Fruit fly (Drosophila melanogaster) whole organism, prepupa: ENCODE data around the gene bdl.

Experiments
- Blimp-1 ChIP-seq: fragments of 200-800 bp; sonication (Bioruptor generic); optimal IDR thresholded peaks from 3 replicates; lab custom pipeline; 2017; ENCODE audit warnings: missing biosample characterization, missing genetic modification characterization, mild to moderate bottlenecking, moderate library complexity, missing genetic modification reagents
- CG10631 ChIP-seq: fragments of 200-800 bp; sonication (Bioruptor generic); optimal IDR thresholded peaks from 2 replicates; lab custom pipeline; 2016; ENCODE audit warnings: missing biosample characterization, missing genetic modification characterization
- CG10669 ChIP-seq: fragments of 200-800 bp; sonication (Bioruptor generic); optimal IDR thresholded peaks from 3 replicates; lab custom pipeline; 2018; ENCODE audit warnings: missing biosample characterization, mild to moderate bottlenecking, missing genetic modification characterization, moderate library complexity
- CG11762 ChIP-seq: fragments of 200-800 bp; sonication (Bioruptor generic); optimal IDR thresholded peaks from 3 replicates; lab custom pipeline; 2016; ENCODE audit warnings: missing biosample characterization, missing genetic modification characterization; ENCODE audit not compliant: insufficient read depth
- CG11902 ChIP-seq: fragments of 200-800 bp; sonication (Bioruptor generic); optimal IDR thresholded peaks from 3 replicates; lab custom pipeline; 2016; ENCODE audit warnings: missing biosample characterization, missing genetic modification characterization
- CG15336 ChIP-seq: fragments of 200-800 bp; sonication (Bioruptor generic); IDR thresholded peaks from 2 replicates; pipeline ENCODE4 v1.3.6; 2022; ENCODE audit warnings: missing biosample characterization, missing genetic modification characterization
- CG1621 ChIP-seq: fragments of 200-800 bp; sonication (Bioruptor generic); optimal IDR thresholded peaks from 3 replicates; lab custom pipeline; 2018; ENCODE audit warnings: missing biosample characterization, mild to moderate bottlenecking, missing genetic modification characterization
- CG3032 ChIP-seq: fragments of 200-800 bp; optimal IDR thresholded peaks from 2 replicates; lab custom pipeline; 2019; ENCODE audit warnings: missing biosample characterization, mild to moderate bottlenecking, missing genetic modification characterization, moderate library complexity
- CG31627 ChIP-seq: fragments of 200-800 bp; sonication (Bioruptor generic); optimal IDR thresholded peaks from 3 replicates; lab custom pipeline; 2016; ENCODE audit warnings: missing biosample characterization, missing genetic modification characterization
- CG34406 ChIP-seq: fragments of 200-800 bp; sonication (Bioruptor generic); optimal IDR thresholded peaks from 3 replicates; lab custom pipeline; 2016; ENCODE audit warnings: missing biosample characterization, missing genetic modification characterization
- CG3919 ChIP-seq: fragments of 200-800 bp; sonication (Bioruptor generic); optimal IDR thresholded peaks from 3 replicates; lab custom pipeline; 2016; ENCODE audit warnings: missing biosample characterization, missing genetic modification characterization
- CG4318 ChIP-seq: fragments of 200-800 bp; sonication (Bioruptor generic); optimal IDR thresholded peaks from 3 replicates; lab custom pipeline; 2017; ENCODE audit warnings: missing biosample characterization, mild to moderate bottlenecking, missing genetic modification characterization
- CG6276 ChIP-seq: fragments of 200-800 bp; sonication (Bioruptor generic); optimal IDR thresholded peaks from 2 replicates; lab custom pipeline; 2017; ENCODE audit warnings: missing biosample characterization, mild to moderate bottlenecking, missing genetic modification characterization
- CG6792 ChIP-seq: fragments of 200-800 bp; sonication (Bioruptor generic); optimal IDR thresholded peaks from 3 replicates; lab custom pipeline; 2016; ENCODE audit warnings: missing biosample characterization, missing genetic modification characterization
- CG6854 ChIP-seq: fragments of 200-800 bp; sonication (Bioruptor generic); optimal IDR thresholded peaks from 2 replicates; lab custom pipeline; 2017; ENCODE audit warnings: missing biosample characterization, mild to moderate bottlenecking, missing genetic modification characterization
- CG7368 ChIP-seq: fragments of 200-800 bp; sonication (Bioruptor generic); optimal IDR thresholded peaks from 3 replicates; lab custom pipeline; 2016; ENCODE audit warnings: missing biosample characterization, missing genetic modification characterization
- CG8319 ChIP-seq: fragments of 200-800 bp; sonication (Bioruptor generic); optimal IDR thresholded peaks from 3 replicates; lab custom pipeline; 2016; ENCODE audit warnings: missing biosample characterization, missing genetic modification characterization
- CG8632 ChIP-seq: fragments of 200-800 bp; sonication (Bioruptor generic); optimal IDR thresholded peaks from 3 replicates; lab custom pipeline; 2016; ENCODE audit warnings: missing biosample characterization, missing genetic modification characterization
- CG9139 ChIP-seq: fragments of 200-800 bp; sonication (Bioruptor generic); optimal IDR thresholded peaks from 3 replicates; lab custom pipeline; 2017; ENCODE audit warnings: missing biosample characterization, mild to moderate bottlenecking, missing genetic modification characterization
- Eip75B ChIP-seq: fragments of 200-800 bp; sonication (Bioruptor generic); optimal IDR thresholded peaks from 3 replicates; lab custom pipeline; 2016; ENCODE audit warnings: missing biosample characterization, missing genetic modification characterization
- Eip78C ChIP-seq: fragments of 200-800 bp; sonication (Bioruptor generic); peaks from one replicate; lab custom pipeline; 2016; ENCODE audit warnings: missing biosample characterization, missing genetic modification characterization
- Eip93F ChIP-seq: fragments of 200-800 bp; sonication (Bioruptor generic); optimal IDR thresholded peaks from 2 replicates; lab custom pipeline; 2016; ENCODE audit warnings: missing biosample characterization, mild to moderate bottlenecking, missing genetic modification characterization
- Ets21C ChIP-seq: fragments of 200-800 bp; sonication (Bioruptor generic); optimal IDR thresholded peaks from 3 replicates; lab custom pipeline; 2016; ENCODE audit warnings: missing biosample characterization, missing genetic modification characterization
- Hr38 ChIP-seq: sonication (Bioruptor generic); optimal IDR thresholded peaks from 2 replicates; lab custom pipeline; 2016; ENCODE audit warnings: missing biosample characterization, missing genetic modification characterization
- Hr4 ChIP-seq: fragments of 200-800 bp; sonication (Bioruptor generic); optimal IDR thresholded peaks from 3 replicates; lab custom pipeline; 2016; ENCODE audit warnings: missing biosample characterization, missing genetic modification characterization
- Lpt ChIP-seq: fragments of 200-800 bp; sonication (Bioruptor generic); optimal IDR thresholded peaks from 3 replicates; lab custom pipeline; 2016; ENCODE audit warnings: missing biosample characterization, missing genetic modification characterization
- Met ChIP-seq: fragments of 200-800 bp; sonication (Bioruptor generic); optimal IDR thresholded peaks from 3 replicates; lab custom pipeline; 2016; ENCODE audit warnings: missing biosample characterization, missing genetic modification characterization
- OdsH ChIP-seq: fragments of 200-800 bp; sonication (Bioruptor generic); optimal IDR thresholded peaks from 3 replicates; lab custom pipeline; 2016; ENCODE audit warnings: missing biosample characterization, missing genetic modification characterization
- Smox ChIP-seq: fragments of 200-800 bp; sonication (Bioruptor generic); optimal IDR thresholded peaks from 3 replicates; lab custom pipeline; 2016; ENCODE audit warnings: missing biosample characterization, missing genetic modification characterization
- Sox14 ChIP-seq: fragments of 200-800 bp; sonication (Bioruptor generic); optimal IDR thresholded peaks from 3 replicates; lab custom pipeline; 2016; ENCODE audit warnings: missing biosample characterization, missing genetic modification characterization
- Sox15 ChIP-seq: fragments of 200-800 bp; sonication (Bioruptor generic); optimal IDR thresholded peaks from 3 replicates; lab custom pipeline; 2016; ENCODE audit warnings: missing biosample characterization, missing genetic modification characterization
- achi ChIP-seq: fragments of 200-800 bp; sonication (Bioruptor generic); optimal IDR thresholded peaks from 3 replicates; lab custom pipeline; 2016; ENCODE audit warnings: missing biosample characterization, missing genetic modification characterization
- acj6 ChIP-seq: fragments of 200-800 bp; sonication (Bioruptor generic); optimal IDR thresholded peaks from 3 replicates; lab custom pipeline; 2016; ENCODE audit warnings: missing biosample characterization, missing genetic modification characterization
- dac ChIP-seq: fragments of 200-800 bp; sonication (Bioruptor generic); optimal IDR thresholded peaks from 2 replicates; lab custom pipeline; 2017; ENCODE audit warnings: missing biosample characterization, mild to moderate bottlenecking, missing genetic modification characterization
- dsx ChIP-seq: fragments of 200-800 bp; optimal IDR thresholded peaks from 3 replicates; lab custom pipeline; 2019; ENCODE audit warnings: missing biosample characterization, mild to moderate bottlenecking, missing genetic modification characterization, moderate library complexity; ENCODE audit not compliant: poor library complexity, severe bottlenecking
- fd59A ChIP-seq: fragments of 200-800 bp; sonication (Bioruptor generic); optimal IDR thresholded peaks from 2 replicates; lab custom pipeline; 2017; ENCODE audit warnings: missing biosample characterization, mild to moderate bottlenecking, missing genetic modification characterization, missing genetic modification reagents
- lz ChIP-seq: fragments of 200-800 bp; sonication (Bioruptor generic); optimal IDR thresholded peaks from 3 replicates; lab custom pipeline; 2016; ENCODE audit warnings: missing biosample characterization, missing genetic modification characterization
- net ChIP-seq: fragments of 200-800 bp; sonication (Bioruptor generic); optimal IDR thresholded peaks from 3 replicates; lab custom pipeline; 2016; ENCODE audit warnings: missing biosample characterization, missing genetic modification characterization
- salr ChIP-seq, 2 experiments: fragments of 200-800 bp; sonication (Bioruptor generic); optimal IDR thresholded peaks; 3 replicates each; lab custom pipeline; 2016 to 2018; ENCODE audit warnings: missing biosample characterization in 2 of 2, missing genetic modification characterization in 2 of 2, mild to moderate bottlenecking in 1 of 2
- spab ChIP-seq: fragments of 200-800 bp; sonication (Bioruptor generic); optimal IDR thresholded peaks from 2 replicates; lab custom pipeline; 2017; ENCODE audit warnings: missing biosample characterization, mild to moderate bottlenecking, missing genetic modification characterization, missing genetic modification reagents
- ss ChIP-seq, 2 experiments: fragments of 200-800 bp; sonication (Bioruptor generic); optimal IDR thresholded peaks; 2 replicates in 1 of 2; 3 replicates in 1 of 2; lab custom pipeline; 2017 to 2018; ENCODE audit warnings: mild to moderate bottlenecking in 2 of 2, missing biosample characterization in 2 of 2, missing genetic modification characterization in 2 of 2, moderate library complexity in 1 of 2
- svp ChIP-seq: fragments of 200-800 bp; sonication (Bioruptor generic); peaks from one replicate; lab custom pipeline; 2016; ENCODE audit warnings: missing biosample characterization, missing genetic modification characterization
- topi ChIP-seq: fragments of 200-800 bp; sonication (Bioruptor generic); optimal IDR thresholded peaks from 3 replicates; lab custom pipeline; 2016; ENCODE audit warnings: missing biosample characterization, missing genetic modification characterization
- vri ChIP-seq: fragments of 200-800 bp; sonication (Bioruptor generic); optimal IDR thresholded peaks from 3 replicates; lab custom pipeline; 2016; ENCODE audit warnings: missing biosample characterization, mild to moderate bottlenecking, missing genetic modification characterization

Gene bdl

DNA sequence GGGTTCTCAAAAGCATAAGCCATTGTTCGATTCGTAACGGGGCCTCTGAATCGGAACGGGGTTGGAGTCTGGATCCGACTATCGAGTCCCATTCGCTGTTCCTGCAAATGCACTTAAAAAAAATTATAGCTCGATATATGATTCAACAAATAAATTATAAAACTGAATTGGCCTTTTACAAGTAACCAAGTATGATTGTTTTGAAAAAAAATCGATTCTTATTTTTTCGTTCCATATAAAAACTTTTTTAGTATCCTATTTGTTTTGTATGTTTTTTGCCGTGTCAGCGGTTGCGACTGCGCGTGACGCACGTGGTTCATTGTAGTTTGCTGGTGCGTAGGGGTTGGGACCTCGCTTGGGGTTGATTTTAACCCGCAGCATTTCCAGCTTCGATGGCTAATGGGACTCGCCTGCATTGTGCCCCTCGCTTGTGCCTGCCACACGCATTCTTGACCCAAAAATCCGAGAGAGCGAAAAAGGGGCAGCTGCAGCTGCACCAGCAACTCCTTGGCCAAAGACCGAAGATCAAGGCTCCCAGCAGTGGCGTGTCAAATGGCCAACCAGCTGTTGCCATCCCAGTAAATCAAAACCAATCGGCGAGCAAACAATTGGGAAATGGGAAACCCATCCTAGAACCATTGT, 26.4 kb downstream of the bdl start (continued):
- TF ChIP-seq CG6854 (no peak), Eip93F (GFP tag; lab: Kevin White, UChicago) (no peak), CG4318 (GFP tag; lab: Kevin White, UChicago) (no peak), vri (GFP tag; lab: Kevin White, UChicago) (peak; percentile 22), CG3919 (peak; percentile 29), Eip75B (GFP tag; lab: Kevin White, UChicago) (peak; percentile 57), dac (GFP tag; lab: Kevin White, UChicago) (no peak), CG11902 (no peak), Lpt (no peak), Ets21C (GFP tag; lab: Kevin White, UChicago) (peak; percentile 8), OdsH (GFP tag; lab: Kevin White, UChicago) (peak; percentile 31), Smox (GFP tag; lab: Kevin White, UChicago) (peak; percentile 35), Sox14 (peak; percentile 23), spab (peak; percentile 3), lz (peak; percentile 35), Hr4 (GFP tag; lab: Kevin White, UChicago) (peak; percentile 25), CG9139 (no peak), CG8319 (no peak), CG34406 (GFP tag; lab: Kevin White, UChicago) (peak; percentile 32), net (GFP tag; lab: Kevin White, UChicago) (no peak), CG15336 (GFP tag; lab: Robert Waterston, UW) (0 out of 2 replicates have a peak, but pooled peaks have one; percentile 42), CG10631 (GFP tag; lab: Kevin White, UChicago) (peak; percentile 43), CG31627 (GFP tag; lab: Kevin White, UChicago) (peak; percentile 26), CG11762 (GFP tag; lab: Kevin White, UChicago) (peak; percentile 24)

DNA sequence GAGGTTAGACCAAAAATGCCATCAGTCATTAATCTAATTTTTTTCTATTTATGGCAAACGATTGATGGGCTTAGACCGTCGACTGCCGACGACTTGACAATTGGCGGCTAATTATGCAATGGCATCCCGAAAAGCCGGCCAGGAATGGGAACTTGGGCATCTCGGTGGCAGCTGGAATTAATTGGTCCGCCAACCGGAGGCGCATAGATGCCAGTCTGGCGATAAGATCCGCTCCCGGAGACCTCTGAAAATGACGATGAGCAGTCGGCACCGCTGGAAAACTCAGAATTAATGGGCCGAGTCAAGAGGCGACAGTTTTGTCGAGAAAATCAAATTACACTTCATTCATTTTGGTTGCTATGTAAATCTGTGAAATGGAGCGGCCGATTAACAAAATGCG, 28.3 kb downstream of the bdl start, which contains the start of gene CG15429:
TSS of gene CG15429 (plus strand) at position 301 of the 400 bp plus-strand sequence.
- TF ChIP-seq Smox (GFP tag; lab: Kevin White, UChicago) (no peak), lz (no peak), spab (no peak), Met (GFP tag; lab: Kevin White, UChicago) (no peak), CG3919 (no peak), Blimp-1 (no peak), ss (GFP tag; optimal IDR thresholded peaks at IDR 0.05; lab: Kevin White, UChicago) (no peak), Sox15 (GFP tag; lab: Kevin White, UChicago) (no peak), CG11902 (no peak), CG1621 (tag; lab: Kevin White, UChicago) (no peak), vri (GFP tag; lab: Kevin White, UChicago) (no peak), acj6 (GFP tag; lab: Kevin White, UChicago) (no peak), CG6792 (no peak), CG10631 (GFP tag; lab: Kevin White, UChicago) (no peak), CG3032 (tag; lab: Kevin White, UChicago) (no peak), CG6276 (GFP tag; lab: Kevin White, UChicago) (no peak), svp (no peak)

DNA sequence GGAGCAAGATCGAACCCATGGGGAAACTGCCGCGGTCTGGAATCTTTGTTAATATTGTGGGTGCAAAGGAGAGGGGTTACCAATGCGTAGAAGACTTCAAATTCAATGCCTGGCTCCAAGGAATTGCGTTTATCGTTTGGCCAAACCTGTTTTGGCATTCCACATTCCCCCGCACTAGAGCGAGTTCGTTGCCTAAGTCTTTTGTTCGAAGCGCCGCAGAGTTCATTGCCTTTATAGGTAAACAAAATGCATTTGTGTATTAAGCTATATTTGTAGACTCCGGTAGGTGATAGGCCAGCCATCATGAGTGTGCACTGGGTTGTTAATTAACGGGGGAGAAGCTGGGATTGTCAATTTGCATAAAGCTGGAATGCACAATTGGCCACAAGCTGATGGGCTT, 30.7 kb downstream of the bdl start:
- TF ChIP-seq dsx (no peak), Ets21C (GFP tag; lab: Kevin White, UChicago) (no peak), dac (GFP tag; lab: Kevin White, UChicago) (no peak), CG34406 (GFP tag; lab: Kevin White, UChicago) (no peak), topi (GFP tag; lab: Kevin White, UChicago) (no peak), Hr38 (GFP tag; lab: Kevin White, UChicago) (no peak), svp (no peak), Met (GFP tag; lab: Kevin White, UChicago) (no peak), CG8632 (no peak), salr (GFP tag; optimal IDR thresholded peaks at IDR 0.05; lab: Kevin White, UChicago) (no peak), CG3919 (no peak), CG10669 (GFP tag; lab: Kevin White, UChicago) (no peak), achi (GFP tag; lab: Kevin White, UChicago) (no peak), acj6 (GFP tag; lab: Kevin White, UChicago) (no peak), Eip78C (GFP tag; lab: Kevin White, UChicago) (no peak), CG6854 (no peak), CG7368 (GFP tag; lab: Kevin White, UChicago) (no peak), fd59A (GFP tag; lab: Kevin White, UChicago) (no peak), CG6792 (no peak), Sox14 (no peak)
- TF ChIP-seq, all 60 proteins: peak for 0
